Fruit fly (Drosophila melanogaster): ENCODE results near the gene Or65c.

Or65c gene

DNA sequence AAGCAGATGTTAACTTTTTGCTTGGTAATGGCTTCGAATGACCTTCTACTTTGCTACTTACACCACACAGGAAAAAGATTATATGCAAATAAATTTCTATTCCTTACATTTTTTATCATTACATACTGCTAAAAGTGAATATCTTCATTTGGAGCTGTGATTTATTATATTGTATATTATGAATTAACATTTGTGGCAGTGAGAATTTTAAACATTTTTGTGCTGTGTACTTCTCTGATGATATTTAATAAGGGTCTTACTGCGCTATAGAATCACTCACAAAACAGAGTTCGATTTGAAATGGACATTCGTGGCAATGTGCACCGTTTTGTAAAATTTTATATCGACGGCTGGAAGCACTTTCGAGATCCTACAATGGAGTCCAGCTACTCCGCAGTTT is at the start of gene Or65c:
TSS of gene Or65c (plus strand) at position 301 of the 400 bp plus-strand sequence.
- TF ChIP-seq pad (GFP tag; optimal IDR thresholded peaks at IDR 0.05), result no peak
- TF ChIP-seq ovo (GFP tag; optimal IDR thresholded peaks at IDR 0.05), result no peak
- no peak for TF ChIP-seq CG33017 (tag; optimal IDR thresholded peaks at IDR 0.05)
- TF ChIP-seq CG7045 (GFP tag; optimal IDR thresholded peaks at IDR 0.05), result no peak
- no peak for TF ChIP-seq bab1 (GFP tag; optimal IDR thresholded peaks at IDR 0.05)
- TF ChIP-seq CG5204 (GFP tag; optimal IDR thresholded peaks at IDR 0.05), result no peak

DNA sequence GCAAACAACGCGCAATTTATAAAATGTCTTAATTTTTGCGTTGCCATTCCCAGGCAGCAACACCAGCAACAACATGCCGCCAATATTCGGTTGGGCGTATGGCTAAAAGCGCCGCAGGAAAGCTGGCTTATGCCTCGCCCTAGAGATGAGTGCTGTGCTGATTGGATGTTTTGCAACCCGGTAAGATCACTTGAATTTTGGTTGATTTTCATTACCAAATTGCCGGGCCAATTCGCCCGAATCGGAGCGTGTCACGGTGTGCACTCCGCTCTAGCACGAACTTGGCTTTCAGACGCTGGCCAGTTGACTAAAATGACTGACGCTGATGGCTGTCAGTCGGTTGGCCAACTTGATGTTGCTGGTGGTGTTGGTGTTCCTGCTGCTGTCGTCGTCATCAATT is 42.0 kb upstream of the Or65c start:
- TF ChIP-seq bab1 (GFP tag; optimal IDR thresholded peaks at IDR 0.05) (no peak), kay (GFP tag; ENCODE audit: borderline replicate concordance) (no peak), cic (GFP tag; optimal IDR thresholded peaks at IDR 0.05) (no peak)

DNA sequence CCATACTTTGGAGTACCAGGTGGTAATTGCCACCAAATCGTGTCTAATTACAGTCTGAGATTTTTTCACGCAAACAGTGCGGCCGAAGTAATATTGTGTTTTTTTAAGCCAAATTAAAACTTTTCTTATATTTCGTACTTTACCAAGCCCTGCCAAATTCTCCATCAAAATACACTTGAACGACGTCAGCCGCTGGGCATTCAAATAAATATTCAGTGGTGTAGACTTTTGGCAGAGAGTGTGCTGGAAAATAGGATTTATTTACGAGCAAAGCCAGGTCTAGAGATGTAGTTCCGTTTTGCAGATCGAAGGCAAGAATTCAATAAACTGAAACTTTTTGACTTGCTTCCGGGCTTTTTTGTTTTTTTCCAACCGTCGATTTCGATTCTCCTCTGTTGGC is 30.8 kb upstream of the Or65c start:
- TF ChIP-seq cic (GFP tag; optimal IDR thresholded peaks at IDR 0.05), result no peak
- peak; percentile 3 for TF ChIP-seq CG5204 (GFP tag; optimal IDR thresholded peaks at IDR 0.05)

DNA sequence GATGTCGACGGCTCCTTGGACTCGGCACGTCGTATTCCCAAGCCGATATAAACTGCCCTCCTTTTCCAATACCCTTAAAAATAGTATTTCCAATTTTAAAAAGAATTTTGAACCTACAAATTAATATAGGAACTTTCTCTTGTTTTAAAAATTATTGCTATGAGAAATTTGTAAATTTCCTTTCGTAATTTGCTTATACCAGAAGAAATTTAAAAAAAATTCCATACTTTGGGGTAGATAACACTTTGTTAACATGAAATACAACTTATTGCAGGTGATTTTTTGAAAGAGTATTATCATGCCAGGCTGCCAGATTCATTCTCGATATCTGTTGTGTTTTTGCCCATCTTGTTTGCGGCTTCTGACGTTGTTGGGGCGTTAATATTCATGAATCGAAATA is 24.9 kb upstream of the Or65c start:
- TF ChIP-seq CG5204 (GFP tag; optimal IDR thresholded peaks at IDR 0.05) (no peak), tj (GFP tag; optimal IDR thresholded peaks at IDR 0.05) (no peak), pad (GFP tag; optimal IDR thresholded peaks at IDR 0.05) (no peak), ovo (GFP tag; optimal IDR thresholded peaks at IDR 0.05) (no peak), Mnt (GFP tag; optimal IDR thresholded peaks at IDR 0.05) (no peak), kay (GFP tag; ENCODE audit: borderline replicate concordance) (no peak), cic (GFP tag; optimal IDR thresholded peaks at IDR 0.05) (no peak), CG33017 (tag; optimal IDR thresholded peaks at IDR 0.05) (no peak), CG1620 (GFP tag; optimal IDR thresholded peaks at IDR 0.05) (no peak), bab1 (GFP tag; optimal IDR thresholded peaks at IDR 0.05) (no peak), CG12768 (GFP tag; optimal IDR thresholded peaks at IDR 0.05) (no peak), CG7045 (GFP tag; optimal IDR thresholded peaks at IDR 0.05) (no peak), Hr96 (GFP tag; optimal IDR thresholded peaks at IDR 0.05) (no peak), cnc (optimal IDR thresholded peaks at IDR 0.05) (no peak), toe (GFP tag; optimal IDR thresholded peaks at IDR 0.05) (no peak), CG11617 (GFP tag; optimal IDR thresholded peaks at IDR 0.05) (no peak), CG7101 (tag; optimal IDR thresholded peaks at IDR 0.05) (no peak), Crg-1 (GFP tag; optimal IDR thresholded peaks at IDR 0.05) (no peak)

DNA sequence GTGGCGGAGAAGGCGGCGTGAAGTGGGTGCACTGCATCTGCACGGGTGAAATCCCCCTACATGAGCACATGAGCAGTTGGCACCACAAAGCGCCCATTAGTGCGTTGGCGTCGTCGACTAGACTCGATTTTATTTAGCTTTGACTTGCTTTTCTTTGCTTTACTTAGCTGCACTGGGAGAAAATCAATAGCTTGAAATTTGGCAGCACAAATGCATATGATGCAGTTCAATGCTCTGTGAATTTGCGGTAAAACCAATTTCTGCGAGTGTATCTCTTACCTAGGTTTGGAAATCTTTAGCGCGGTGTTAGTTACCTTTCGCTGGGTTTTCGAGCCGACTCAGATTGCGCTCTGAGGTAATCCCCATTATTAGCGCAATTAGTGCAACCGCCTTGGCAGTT is 22.5 kb upstream of the Or65c start:
- TF ChIP-seq Crg-1 (GFP tag; optimal IDR thresholded peaks at IDR 0.05) (no peak), CG7045 (GFP tag; optimal IDR thresholded peaks at IDR 0.05) (no peak), kay (GFP tag; ENCODE audit: borderline replicate concordance) (no peak), Mnt (GFP tag; optimal IDR thresholded peaks at IDR 0.05) (no peak), toe (GFP tag; optimal IDR thresholded peaks at IDR 0.05) (no peak), cic (GFP tag; optimal IDR thresholded peaks at IDR 0.05) (no peak), CG33017 (tag; optimal IDR thresholded peaks at IDR 0.05) (no peak), CG12768 (GFP tag; optimal IDR thresholded peaks at IDR 0.05) (no peak), CG7101 (tag; optimal IDR thresholded peaks at IDR 0.05) (no peak), CG11617 (GFP tag; optimal IDR thresholded peaks at IDR 0.05) (no peak), Hr96 (GFP tag; optimal IDR thresholded peaks at IDR 0.05) (no peak), CG1620 (GFP tag; optimal IDR thresholded peaks at IDR 0.05) (no peak)

DNA sequence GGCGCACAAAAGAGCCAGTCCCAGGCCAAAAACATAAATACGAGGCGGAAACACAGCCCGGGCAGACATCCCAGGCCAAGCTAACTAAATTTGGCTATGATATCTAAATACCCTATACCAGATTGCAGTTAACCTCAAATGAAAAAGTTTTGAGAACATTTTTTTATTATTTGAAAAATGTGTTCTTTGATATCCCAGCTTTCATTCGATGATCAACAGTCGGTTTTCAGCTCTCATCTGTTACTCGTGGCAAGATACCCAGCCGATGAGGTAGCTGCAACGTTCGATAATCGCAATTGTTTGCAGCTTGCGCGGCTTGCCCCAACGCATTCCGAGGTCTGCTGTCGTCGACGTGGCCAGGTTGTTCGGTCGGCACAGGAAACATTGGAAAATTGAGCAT is 20.1 kb upstream of the Or65c start:
- TF ChIP-seq CG11617 (GFP tag; optimal IDR thresholded peaks at IDR 0.05) (no peak), Hr96 (GFP tag; optimal IDR thresholded peaks at IDR 0.05) (no peak), tj (GFP tag; optimal IDR thresholded peaks at IDR 0.05) (no peak), pad (GFP tag; optimal IDR thresholded peaks at IDR 0.05) (no peak), CG33017 (tag; optimal IDR thresholded peaks at IDR 0.05) (no peak), ovo (GFP tag; optimal IDR thresholded peaks at IDR 0.05) (no peak), Clk (GFP tag; optimal IDR thresholded peaks at IDR 0.05) (no peak), CG7045 (GFP tag; optimal IDR thresholded peaks at IDR 0.05) (no peak), CG14711 (tag; optimal IDR thresholded peaks at IDR 0.05) (no peak), CG1620 (GFP tag; optimal IDR thresholded peaks at IDR 0.05) (no peak), toe (GFP tag; optimal IDR thresholded peaks at IDR 0.05) (no peak), Crg-1 (GFP tag; optimal IDR thresholded peaks at IDR 0.05) (no peak), kay (GFP tag; ENCODE audit: borderline replicate concordance) (no peak)

DNA sequence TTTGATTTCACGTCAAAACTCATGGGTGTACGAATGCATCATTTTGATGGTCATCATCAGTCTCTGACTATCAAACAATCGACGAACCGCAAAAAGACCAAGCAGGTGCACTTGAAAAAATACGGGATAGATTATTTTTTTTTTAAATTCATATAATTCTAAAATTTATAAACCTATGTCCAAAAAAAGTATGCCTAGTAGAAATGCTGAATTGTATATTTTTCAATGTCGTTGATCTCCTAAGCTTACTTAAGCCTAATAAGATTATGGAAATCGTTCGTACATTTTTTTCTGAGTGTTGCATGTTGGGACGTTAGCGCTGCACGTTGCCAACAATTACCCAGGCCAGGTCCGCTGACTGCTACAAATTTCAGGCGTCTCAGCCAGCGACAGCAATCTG is 18.8 kb upstream of the Or65c start:
- TF ChIP-seq cic (GFP tag; optimal IDR thresholded peaks at IDR 0.05) (no peak), bab1 (GFP tag; optimal IDR thresholded peaks at IDR 0.05) (no peak), Clk (GFP tag; optimal IDR thresholded peaks at IDR 0.05) (no peak), Crg-1 (GFP tag; optimal IDR thresholded peaks at IDR 0.05) (no peak), kay (GFP tag; ENCODE audit: borderline replicate concordance) (no peak), CG1620 (GFP tag; optimal IDR thresholded peaks at IDR 0.05) (no peak), pad (GFP tag; optimal IDR thresholded peaks at IDR 0.05) (no peak), CG12768 (GFP tag; optimal IDR thresholded peaks at IDR 0.05) (no peak), CG14711 (tag; optimal IDR thresholded peaks at IDR 0.05) (no peak), CG11617 (GFP tag; optimal IDR thresholded peaks at IDR 0.05) (no peak), CG7101 (tag; optimal IDR thresholded peaks at IDR 0.05) (no peak), CG33017 (tag; optimal IDR thresholded peaks at IDR 0.05) (no peak), toe (GFP tag; optimal IDR thresholded peaks at IDR 0.05) (no peak), CG7045 (GFP tag; optimal IDR thresholded peaks at IDR 0.05) (no peak), CG5204 (GFP tag; optimal IDR thresholded peaks at IDR 0.05) (no peak), ovo (GFP tag; optimal IDR thresholded peaks at IDR 0.05) (no peak)

All from whole organism, adult.